Fruit fly (Drosophila melanogaster): ENCODE data around the gene CG31465.
A peak's percentile ranks its signal among the peaks of the same experiment; 100 is the strongest.

DNA sequence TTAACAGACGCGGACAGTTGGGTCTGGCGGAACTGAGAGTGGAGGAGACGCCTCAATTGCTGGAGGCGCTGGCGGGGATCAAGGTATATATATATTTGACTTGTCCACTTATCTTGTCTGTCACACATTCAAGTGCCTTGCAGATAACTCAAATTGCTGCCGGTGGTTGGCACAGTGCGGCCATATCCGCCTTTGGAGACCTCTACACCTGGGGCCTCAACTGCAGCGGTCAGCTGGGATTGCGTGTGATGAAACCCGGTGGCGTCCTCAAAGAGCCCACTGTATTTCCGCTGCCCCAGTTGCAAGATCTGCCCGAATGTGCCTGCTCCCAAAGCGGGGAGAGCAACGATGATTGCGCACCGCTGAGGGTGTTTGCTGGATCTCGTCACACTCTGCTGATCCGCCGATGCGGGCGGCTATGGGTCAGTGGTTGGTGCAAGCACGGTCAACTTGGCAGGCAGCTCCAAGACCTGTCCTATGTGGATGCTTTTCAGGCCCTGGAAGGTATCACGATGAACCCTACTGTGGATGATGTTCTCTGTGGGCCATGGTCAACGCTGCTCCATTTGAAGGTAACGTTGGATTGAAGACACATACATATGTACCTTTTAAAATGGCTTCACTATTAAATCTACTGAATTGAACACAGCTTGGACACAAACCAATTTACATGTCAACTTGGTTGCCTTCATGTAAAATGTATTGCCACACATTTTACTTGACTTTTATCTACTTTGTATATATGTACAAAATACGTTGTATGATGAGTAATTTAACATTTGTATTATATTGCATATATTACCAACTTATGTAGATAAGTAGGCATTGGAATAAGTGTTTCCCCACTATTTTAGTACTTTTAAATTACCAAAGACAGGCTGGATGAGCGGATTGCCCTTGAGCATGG is 8.3 kb downstream of the CG31465 start, which contains the start of gene CG43844:
- TF ChIP-seq Sp1 (GFP tag; optimal IDR thresholded peaks at IDR 0.05) (no peak), dmrt93B (GFP tag; optimal IDR thresholded peaks at IDR 0.05) (no peak), Dif (GFP tag; optimal IDR thresholded peaks at IDR 0.05; ENCODE audit: partially characterized antibody) (no peak), GATAd (GFP tag; optimal IDR thresholded peaks at IDR 0.05) (no peak), CG9705 (GFP tag; optimal IDR thresholded peaks at IDR 0.05) (no peak), Myc (optimal IDR thresholded peaks at IDR 0.05) (peak; percentile 30), sage (GFP tag; optimal IDR thresholded peaks at IDR 0.05) (no peak), Hr78 (GFP tag; optimal IDR thresholded peaks at IDR 0.05) (no peak), dsf (GFP tag; optimal IDR thresholded peaks at IDR 0.05; ENCODE audit: borderline replicate concordance) (no peak), pan (optimal IDR thresholded peaks at IDR 0.05) (no peak), ey (GFP tag; optimal IDR thresholded peaks at IDR 0.05) (peak; percentile 6)
